Fruit fly (Drosophila melanogaster) whole organism, adult: ENCODE results near the gene CG43439.
A peak's percentile ranks its signal among the peaks of the same experiment; 100 is the strongest.

Experiments used
- CG11617 ChIP-seq: fragments of 200-800 bp; sonication (Bioruptor generic); optimal IDR thresholded peaks from 2 replicates; lab custom pipeline; 2017; ENCODE audit warnings: mild to moderate bottlenecking, missing biosample characterization, missing genetic modification reagents, missing genetic modification characterization
- CG12768 ChIP-seq: fragments of 200-800 bp; sonication (Bioruptor generic); optimal IDR thresholded peaks from 2 replicates; lab custom pipeline; 2017; ENCODE audit warnings: missing biosample characterization, missing genetic modification characterization, mild to moderate bottlenecking, moderate library complexity, missing genetic modification reagents
- CG14711 ChIP-seq: fragments of 200-800 bp; sonication (Bioruptor generic); optimal IDR thresholded peaks from 2 replicates; lab custom pipeline; 2018; ENCODE audit warnings: missing biosample characterization, mild to moderate bottlenecking, missing genetic modification characterization, moderate library complexity
- CG1620 ChIP-seq: fragments of 200-800 bp; sonication (Bioruptor generic); optimal IDR thresholded peaks from 2 replicates; lab custom pipeline; 2016; ENCODE audit warnings: missing biosample characterization, missing genetic modification characterization
- CG33017 ChIP-seq: fragments of 200-800 bp; sonication (Bioruptor generic); optimal IDR thresholded peaks from 2 replicates; lab custom pipeline; 2018; ENCODE audit warnings: missing biosample characterization, mild to moderate bottlenecking, missing genetic modification characterization, moderate library complexity
- CG5204 ChIP-seq: fragments of 200-800 bp; sonication (Bioruptor generic); optimal IDR thresholded peaks from 2 replicates; lab custom pipeline; 2016; ENCODE audit warnings: missing biosample characterization, missing genetic modification characterization
- CG7045 ChIP-seq: fragments of 200-800 bp; sonication (Bioruptor generic); optimal IDR thresholded peaks from 2 replicates; lab custom pipeline; 2017; ENCODE audit warnings: missing biosample characterization, mild to moderate bottlenecking, missing genetic modification characterization
- CG7101 ChIP-seq: fragments of 200-800 bp; sonication (Bioruptor generic); optimal IDR thresholded peaks from 2 replicates; lab custom pipeline; 2018; ENCODE audit warnings: missing biosample characterization, mild to moderate bottlenecking, missing genetic modification characterization, moderate library complexity
- Clk ChIP-seq: fragments of 200-800 bp; sonication (Bioruptor generic); optimal IDR thresholded peaks from 2 replicates; lab custom pipeline; 2017; ENCODE audit warnings: missing biosample characterization, missing genetic modification characterization
- Crg-1 ChIP-seq: fragments of 200-800 bp; sonication (Bioruptor generic); optimal IDR thresholded peaks from 2 replicates; lab custom pipeline; 2016; ENCODE audit warnings: missing biosample characterization, missing genetic modification characterization
- Hr96 ChIP-seq: fragments of 200-800 bp; sonication (Bioruptor generic); optimal IDR thresholded peaks from 2 replicates; lab custom pipeline; 2016; ENCODE audit warnings: missing biosample characterization, missing genetic modification characterization
- Mnt ChIP-seq: fragments of 200-800 bp; sonication (Bioruptor generic); optimal IDR thresholded peaks from 2 replicates; lab custom pipeline; 2016; ENCODE audit warnings: missing biosample characterization, mild to moderate bottlenecking, missing genetic modification characterization
- bab1 ChIP-seq: fragments of 200-800 bp; sonication (Bioruptor generic); optimal IDR thresholded peaks from 3 replicates; lab custom pipeline; 2019; ENCODE audit warnings: missing biosample characterization, mild to moderate bottlenecking, missing genetic modification characterization, moderate library complexity
- cic ChIP-seq: fragments of 200-800 bp; sonication (Bioruptor generic); optimal IDR thresholded peaks from 2 replicates; lab custom pipeline; 2017; ENCODE audit warnings: missing biosample characterization, mild to moderate bottlenecking, missing genetic modification characterization, moderate library complexity
- cnc ChIP-seq, 2 experiments: fragments of >200 bp; optimal IDR thresholded peaks; 2 replicates each; lab custom pipeline; 2017
- kay ChIP-seq: fragments of 200-800 bp; sonication (Bioruptor generic); peaks from one replicate; lab custom pipeline; 2016; ENCODE audit warnings: missing biosample characterization, missing genetic modification characterization, borderline replicate concordance
- ovo ChIP-seq: fragments of 200-800 bp; sonication (Bioruptor generic); optimal IDR thresholded peaks from 2 replicates; lab custom pipeline; 2016; ENCODE audit warnings: missing biosample characterization, missing genetic modification characterization
- pad ChIP-seq: fragments of 200-800 bp; sonication (Bioruptor generic); optimal IDR thresholded peaks from 3 replicates; lab custom pipeline; 2017; ENCODE audit warnings: missing biosample characterization, missing genetic modification characterization, mild to moderate bottlenecking, moderate library complexity, missing genetic modification reagents
- tj ChIP-seq: fragments of 200-800 bp; sonication (Bioruptor generic); optimal IDR thresholded peaks from 3 replicates; lab custom pipeline; 2017; ENCODE audit warnings: missing biosample characterization, mild to moderate bottlenecking, missing genetic modification characterization, moderate library complexity
- toe ChIP-seq: fragments of 200-800 bp; sonication (Bioruptor generic); optimal IDR thresholded peaks from 2 replicates; lab custom pipeline; 2016; ENCODE audit warnings: missing biosample characterization, missing genetic modification characterization

The CG43439 gene

dm6 chr3L:6964488-6965152 lies 19.8 kb downstream of the CG43439 start, which contains the start of gene sgl:
sgl (minus strand) TSS chr3L:6964758.
- peak; percentile 98 for TF ChIP-seq Mnt (GFP tag; lab: Kevin White, UChicago)
- TF ChIP-seq CG14711 (tag; lab: Kevin White, UChicago), result no peak
- TF ChIP-seq cnc (optimal IDR thresholded peaks at IDR 0.05; lab: Kevin White, UChicago), result no peak
- no peak for TF ChIP-seq Clk (GFP tag; lab: Kevin White, UChicago)
- no peak for TF ChIP-seq kay (GFP tag; lab: Kevin White, UChicago)
- peak; percentile 74 for TF ChIP-seq CG12768 (GFP tag; lab: Kevin White, UChicago)
- TF ChIP-seq CG7101 (tag; lab: Kevin White, UChicago), result peak; percentile 29
- TF ChIP-seq Crg-1 (GFP tag; lab: Kevin White, UChicago), result peak; percentile 5
- TF ChIP-seq pad (GFP tag; lab: Kevin White, UChicago), result peak; percentile 15
- TF ChIP-seq Hr96, result peak; percentile 15
- TF ChIP-seq ovo, result peak; percentile 61
- TF ChIP-seq CG33017 (tag; lab: Kevin White, UChicago), result peak; percentile 66
- peak; percentile 18 for TF ChIP-seq CG11617 (GFP tag; lab: Kevin White, UChicago)
- peak; percentile 87 for TF ChIP-seq cic
- no peak for TF ChIP-seq CG5204 (GFP tag; lab: Kevin White, UChicago)
- peak; percentile 26 for TF ChIP-seq CG1620 (GFP tag; lab: Kevin White, UChicago)
- TF ChIP-seq CG7045 (GFP tag; lab: Kevin White, UChicago), result peak; percentile 37
- TF ChIP-seq bab1 (GFP tag; lab: Kevin White, UChicago), result peak; percentile 73
- no peak for TF ChIP-seq toe (GFP tag; lab: Kevin White, UChicago)
- TF ChIP-seq tj (GFP tag; lab: Kevin White, UChicago), result peak; percentile 43

DNA sequence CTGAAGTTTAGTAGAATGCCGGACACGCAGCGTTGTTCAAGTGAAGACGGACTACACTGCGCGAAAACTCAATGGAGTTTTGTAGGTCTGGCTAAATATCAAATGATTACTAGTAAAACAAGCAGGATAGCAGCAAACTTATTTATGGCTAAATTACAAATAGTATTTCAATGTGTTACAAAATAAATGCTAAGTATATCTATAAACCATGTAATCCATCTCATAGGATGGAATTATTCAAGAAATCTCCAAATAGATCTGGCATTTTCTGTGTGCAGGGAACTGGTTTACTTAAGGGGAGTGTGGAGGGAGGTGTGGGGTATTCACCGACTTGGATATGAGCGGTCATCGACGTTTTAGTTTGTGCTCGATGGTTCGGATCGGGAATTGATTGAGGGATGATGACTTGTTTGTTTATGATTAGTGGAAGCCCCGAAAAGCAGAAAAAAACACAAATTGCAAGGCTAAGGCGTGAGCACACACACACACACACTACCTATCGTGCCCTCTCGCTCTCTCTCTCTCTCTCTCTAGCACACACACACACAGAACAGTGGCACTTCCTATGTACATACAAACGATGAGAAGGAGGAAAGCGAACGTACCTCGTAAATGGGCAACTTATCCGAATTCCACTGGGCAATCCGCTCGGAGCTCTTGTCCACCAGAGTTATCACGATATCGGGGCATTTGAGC lies 20.4 kb downstream of the CG43439 start:
- TF ChIP-seq CG11617 (GFP tag; lab: Kevin White, UChicago) (no peak), ovo (no peak), CG7101 (tag; lab: Kevin White, UChicago) (no peak), toe (GFP tag; lab: Kevin White, UChicago) (no peak), Clk (GFP tag; lab: Kevin White, UChicago) (no peak), CG14711 (tag; lab: Kevin White, UChicago) (no peak), tj (GFP tag; lab: Kevin White, UChicago) (no peak), bab1 (GFP tag; lab: Kevin White, UChicago) (no peak), CG1620 (GFP tag; lab: Kevin White, UChicago) (no peak), CG12768 (GFP tag; lab: Kevin White, UChicago) (no peak), pad (GFP tag; lab: Kevin White, UChicago) (no peak), cnc (optimal IDR thresholded peaks at IDR 0.05; lab: Kevin White, UChicago) (no peak), CG7045 (GFP tag; lab: Kevin White, UChicago) (no peak), Mnt (GFP tag; lab: Kevin White, UChicago) (no peak), CG33017 (tag; lab: Kevin White, UChicago) (no peak), Hr96 (no peak)

- no peak for TF ChIP-seq pad (GFP tag; lab: Kevin White, UChicago)
- no peak for TF ChIP-seq CG14711 (tag; lab: Kevin White, UChicago)
- TF ChIP-seq CG11617 (GFP tag; lab: Kevin White, UChicago), result no peak
- TF ChIP-seq bab1 (GFP tag; lab: Kevin White, UChicago), result no peak
- peak; percentile 18 for TF ChIP-seq Mnt (GFP tag; lab: Kevin White, UChicago)
- no peak for TF ChIP-seq kay (GFP tag; lab: Kevin White, UChicago)
- no peak for TF ChIP-seq Hr96
- TF ChIP-seq ovo, result no peak
- TF ChIP-seq CG7101 (tag; lab: Kevin White, UChicago), result no peak
- no peak for TF ChIP-seq CG7045 (GFP tag; lab: Kevin White, UChicago)
- TF ChIP-seq CG1620 (GFP tag; lab: Kevin White, UChicago), result no peak
- TF ChIP-seq cic, result peak; percentile 18
Observed at dm6 chr3L:6963175-6963574, 21.2 kb downstream of the CG43439 start.

- no peak for TF ChIP-seq Crg-1 (GFP tag; lab: Kevin White, UChicago)
- TF ChIP-seq Clk (GFP tag; lab: Kevin White, UChicago), result no peak
- TF ChIP-seq bab1 (GFP tag; lab: Kevin White, UChicago), result no peak
- peak; percentile 89 for TF ChIP-seq kay (GFP tag; lab: Kevin White, UChicago)
- TF ChIP-seq cic, result peak; percentile 31
Observed at dm6 chr3L:6961992-6962570, 22.3 kb downstream of the CG43439 start.

- TF ChIP-seq CG7045 (GFP tag; lab: Kevin White, UChicago) (no peak), CG14711 (tag; lab: Kevin White, UChicago) (peak; percentile 10), ovo (peak; percentile 3), CG5204 (GFP tag; lab: Kevin White, UChicago) (no peak), kay (GFP tag; lab: Kevin White, UChicago) (peak; percentile 75), Mnt (GFP tag; lab: Kevin White, UChicago) (peak; percentile 32), bab1 (GFP tag; lab: Kevin White, UChicago) (peak; percentile 26), CG7101 (tag; lab: Kevin White, UChicago) (no peak)
Observed at dm6 chr3L:6957753-6958420, 26.5 kb downstream of the CG43439 start, which contains the start of the genes Uqcc1 and Surf1. Uqcc1 (minus strand) TSS chr3L:6958108. Surf1 (plus strand) TSS chr3L:6958346.
